Fruit fly (Drosophila melanogaster): ENCODE measurements around the gene Prp40.

The Prp40 gene

dm6 chr2L:2987681-2988381 is 35.2 kb upstream of the Prp40 start, which contains the start of the genes Chd1 and Bem46 (continued):
- TF ChIP-seq CG10366 (GFP tag; IDR thresholded peaks at IDR 0.05) (peak; percentile 78), sc (optimal IDR thresholded peaks at IDR 0.05) (no peak), sc (GFP tag; optimal IDR thresholded peaks at IDR 0.05) (no peak), nerfin-2 (GFP tag; IDR thresholded peaks at IDR 0.05; ENCODE audit: partially characterized antibody) (no peak), amos (GFP tag; IDR thresholded peaks at IDR 0.05; ENCODE audit: partially characterized antibody) (peak; percentile 36; the same call in 1 of the 2 replicates), Asciz (GFP tag; optimal IDR thresholded peaks at IDR 0.05) (no peak), CG30403 (GFP tag; optimal IDR thresholded peaks at IDR 0.05) (peak; percentile 93), CG18599 (GFP tag; optimal IDR thresholded peaks at IDR 0.05) (peak; percentile 88), pita (GFP tag; optimal IDR thresholded peaks at IDR 0.05) (no peak), CG3847 (GFP tag; IDR thresholded peaks at IDR 0.05) (peak; percentile 86), salm (tag; optimal IDR thresholded peaks at IDR 0.05) (peak; percentile 47), Meics (GFP tag; optimal IDR thresholded peaks at IDR 0.05) (peak; percentile 88), CG1529 (GFP tag; optimal IDR thresholded peaks at IDR 0.05) (no peak), Dad (GFP tag; optimal IDR thresholded peaks at IDR 0.05) (peak; percentile 48), CG13287 (GFP tag; IDR thresholded peaks at IDR 0.05; ENCODE audit: partially characterized antibody) (no peak), kay (GFP tag; optimal IDR thresholded peaks at IDR 0.05) (peak; percentile 72), HLH54F (GFP tag; optimal IDR thresholded peaks at IDR 0.05) (peak; percentile 86), pb (GFP tag; optimal IDR thresholded peaks at IDR 0.05) (no peak), CG7745 (tag; optimal IDR thresholded peaks at IDR 0.05) (no peak), B-H1 (GFP tag; IDR thresholded peaks at IDR 0.05) (peak; percentile 77), scrt (GFP tag; optimal IDR thresholded peaks at IDR 0.05) (peak; percentile 75), CG10543 (GFP tag; optimal IDR thresholded peaks at IDR 0.05) (peak; percentile 90), CG13775 (GFP tag; optimal IDR thresholded peaks at IDR 0.05) (peak; percentile 92), crc (GFP tag; optimal IDR thresholded peaks at IDR 0.05) (peak; percentile 37), CG10431 (GFP tag; optimal IDR thresholded peaks at IDR 0.05) (peak; percentile 70), fu2 (GFP tag; optimal IDR thresholded peaks at IDR 0.05) (peak; percentile 75), CG7963 (GFP tag; IDR thresholded peaks at IDR 0.05; ENCODE audit: partially characterized antibody) (0 out of 3 replicates have a peak, but pooled peaks have one; percentile 13), Optix (GFP tag; IDR thresholded peaks at IDR 0.05) (0 out of 3 replicates have a peak, but pooled peaks have one; percentile 41), CG12155 (GFP tag; optimal IDR thresholded peaks at IDR 0.05) (peak; percentile 88), CG33557 (GFP tag; optimal IDR thresholded peaks at IDR 0.05) (peak; percentile 73), CG10321 (GFP tag; IDR thresholded peaks at IDR 0.05) (peak; percentile 33; the same call in 1 of the 2 replicates), dysf (GFP tag; IDR thresholded peaks at IDR 0.05) (peak; percentile 88), Dek (tag; optimal IDR thresholded peaks at IDR 0.05) (peak; percentile 87), ftz-f1 (GFP tag; optimal IDR thresholded peaks at IDR 0.05) (peak; percentile 53), CG9437 (GFP tag; optimal IDR thresholded peaks at IDR 0.05) (peak; percentile 83), CG7357 (GFP tag; IDR thresholded peaks at IDR 0.05) (peak; percentile 64; the same call in 1 of the 3 replicates), CHES-1-like (GFP tag; optimal IDR thresholded peaks at IDR 0.05) (peak; percentile 6), nmo (GFP tag; optimal IDR thresholded peaks at IDR 0.05) (peak; percentile 92), jigr1 (GFP tag; IDR thresholded peaks at IDR 0.05) (no peak; the same call in none of the 3 replicates), Drgx (GFP tag; IDR thresholded peaks at IDR 0.05) (peak; percentile 68), CG11398 (GFP tag; optimal IDR thresholded peaks at IDR 0.05) (no peak), CG8281 (tag; optimal IDR thresholded peaks at IDR 0.05) (no peak), Opbp (GFP tag; IDR thresholded peaks at IDR 0.05; ENCODE audit: partially characterized antibody) (no peak; the same call in 2 of the 3 replicates), pum (GFP tag; optimal IDR thresholded peaks at IDR 0.05) (peak; percentile 72), Dbx (GFP tag; IDR thresholded peaks at IDR 0.05) (peak; percentile 89), NC2α (GFP tag; optimal IDR thresholded peaks at IDR 0.05) (no peak), Dll (GFP tag; IDR thresholded peaks at IDR 0.05; ENCODE audit: partially characterized antibody) (0 out of 4 replicates have a peak, but pooled peaks have one; percentile 58), CG42726 (GFP tag; IDR thresholded peaks at IDR 0.05; ENCODE audit: partially characterized antibody) (no peak), pnt (GFP tag; optimal IDR thresholded peaks at IDR 0.05) (peak; percentile 74)
